Worm (Caenorhabditis elegans): ENCODE results near the gene Y72A10A.1.

Gene Y72A10A.1

ce11 chrX:6138243-6138642 lies at the start of gene Y72A10A.1:
TSS of gene Y72A10A.1 (minus strand) at chrX:6138343.
- no peak for TF ChIP-seq unc-62 (GFP tag; optimal IDR thresholded peaks at IDR 0.05)

ce11 chrX:6187848-6188247 lies 49.7 kb upstream of the Y72A10A.1 start, which contains the start of gene T13C5.10:
TSS of gene T13C5.10 (plus strand) at chrX:6188148.
- no peak for TF ChIP-seq unc-62 (GFP tag; optimal IDR thresholded peaks at IDR 0.05)

DNA sequence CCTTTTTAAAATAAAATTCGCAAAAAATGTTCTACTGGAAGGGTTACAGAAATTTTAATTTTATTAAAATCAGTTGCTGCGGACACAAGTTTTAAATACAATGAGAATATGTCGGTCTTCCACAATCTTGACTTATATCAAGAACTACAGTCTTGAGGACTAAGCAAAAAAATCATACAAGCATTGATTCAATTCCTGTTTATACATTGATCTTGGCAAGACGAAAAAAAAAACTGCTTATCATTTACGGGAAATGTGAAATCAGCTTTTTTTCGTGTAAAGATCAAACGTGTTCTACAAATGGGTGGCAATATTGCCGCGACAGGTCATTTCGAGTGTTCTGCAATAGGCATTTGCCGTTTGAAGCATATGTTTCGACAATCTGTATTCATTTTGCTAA lies 46.6 kb upstream of the Y72A10A.1 start, which contains the start of gene T13C5.2:
Gene T13C5.2 (plus strand): TSS at position 301 of the 400 bp plus-strand sequence.
- TF ChIP-seq unc-62 (GFP tag; optimal IDR thresholded peaks at IDR 0.05) = no peak

ce11 chrX:6180293-6180692 lies 42.1 kb upstream of the Y72A10A.1 start, which contains the start of gene T13C5.7:
TSS of gene T13C5.7 (plus strand) at chrX:6180593.
- TF ChIP-seq unc-62 (GFP tag; optimal IDR thresholded peaks at IDR 0.05) = no peak

DNA sequence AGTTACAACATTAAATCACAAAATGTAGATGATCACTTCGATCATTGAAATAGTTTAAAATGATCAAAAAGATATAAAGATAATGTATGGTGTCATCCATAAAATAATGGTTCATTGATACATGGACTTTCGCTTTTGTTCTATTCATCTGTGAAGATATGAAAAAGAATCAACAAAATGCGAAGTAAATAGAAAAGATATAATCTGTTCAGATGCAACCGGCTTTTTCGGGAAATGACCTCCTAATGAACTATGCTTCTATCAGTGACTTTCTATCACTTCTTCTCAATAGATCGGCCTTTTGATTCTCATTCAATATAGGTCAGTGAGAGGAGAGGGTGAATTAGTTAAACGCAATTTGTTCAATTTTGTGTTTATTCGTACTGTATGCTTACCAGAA lies 40.8 kb upstream of the Y72A10A.1 start:
- no peak for TF ChIP-seq unc-62 (GFP tag; optimal IDR thresholded peaks at IDR 0.05)

DNA sequence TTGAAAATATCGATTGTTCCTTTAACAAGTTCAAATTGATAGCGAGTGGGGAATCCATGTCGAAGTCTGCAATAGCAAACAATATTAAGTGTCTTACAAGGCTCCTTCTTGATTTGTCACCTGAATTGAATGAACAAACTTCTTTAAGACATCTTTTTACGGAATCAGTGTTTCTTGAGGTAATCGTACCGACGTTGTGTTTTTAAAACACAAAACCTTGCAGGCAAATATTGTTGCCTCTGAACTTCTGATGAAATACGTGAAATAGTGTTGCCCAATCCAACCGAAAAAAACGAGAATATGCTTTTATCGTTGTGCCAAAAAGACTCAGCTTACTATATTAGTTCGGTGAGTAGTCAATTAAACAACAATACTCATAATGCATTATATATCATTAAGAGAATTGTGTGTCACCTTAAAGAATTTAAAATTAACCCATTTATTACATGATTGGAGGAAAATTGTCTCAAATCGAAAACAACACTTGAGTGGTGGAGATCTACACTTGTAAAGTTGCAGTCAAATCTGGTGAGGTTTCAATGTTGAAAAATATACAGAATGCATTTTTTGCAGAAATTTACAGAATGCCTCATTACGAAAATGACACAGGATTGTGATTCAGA lies 39.9 kb upstream of the Y72A10A.1 start, which contains the start of the genes T25B2.4 and T13C5.3:
Gene T25B2.4 (plus strand): TSS at position 301 of the 623 bp plus-strand sequence.
Gene T13C5.3 (plus strand): TSS at position 573 of the 623 bp plus-strand sequence.
- no peak for TF ChIP-seq unc-62 (GFP tag; optimal IDR thresholded peaks at IDR 0.05)

DNA sequence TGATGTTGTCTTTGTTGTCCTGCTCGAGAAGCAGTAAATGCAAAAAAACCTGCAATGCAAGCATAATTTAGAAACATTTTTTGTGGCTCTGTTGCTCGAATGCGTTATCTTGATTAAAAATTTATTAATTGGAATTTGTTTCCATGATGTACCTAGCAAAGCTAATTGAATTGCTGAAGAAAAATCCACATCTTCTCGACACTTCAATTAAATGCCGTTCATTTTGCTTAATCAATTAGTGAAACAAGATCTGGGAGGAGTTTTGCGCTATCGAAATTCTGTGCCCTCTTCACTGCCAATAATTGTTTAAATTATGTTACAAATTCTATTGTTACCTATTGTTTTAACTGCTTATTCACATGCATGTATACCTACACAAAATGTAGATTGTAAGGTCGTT lies 37.7 kb upstream of the Y72A10A.1 start, which contains the start of gene T25B2.3:
Gene T25B2.3 (plus strand): TSS at position 301 of the 400 bp plus-strand sequence.
- no peak for TF ChIP-seq unc-62 (GFP tag; optimal IDR thresholded peaks at IDR 0.05)

- TF ChIP-seq unc-62 (GFP tag; optimal IDR thresholded peaks at IDR 0.05) = no peak
Measured at ce11 chrX:6173656-6174055, 35.5 kb upstream of the Y72A10A.1 start, which contains the start of gene T25B2.1. TSS of gene T25B2.1 (plus strand) at chrX:6173956.

ce11 chrX:6169252-6169651 lies 31.1 kb upstream of the Y72A10A.1 start, which contains the start of gene T25B2.2:
TSS of gene T25B2.2 (plus strand) at chrX:6169643.
- no peak for TF ChIP-seq unc-62 (GFP tag; optimal IDR thresholded peaks at IDR 0.05)

DNA sequence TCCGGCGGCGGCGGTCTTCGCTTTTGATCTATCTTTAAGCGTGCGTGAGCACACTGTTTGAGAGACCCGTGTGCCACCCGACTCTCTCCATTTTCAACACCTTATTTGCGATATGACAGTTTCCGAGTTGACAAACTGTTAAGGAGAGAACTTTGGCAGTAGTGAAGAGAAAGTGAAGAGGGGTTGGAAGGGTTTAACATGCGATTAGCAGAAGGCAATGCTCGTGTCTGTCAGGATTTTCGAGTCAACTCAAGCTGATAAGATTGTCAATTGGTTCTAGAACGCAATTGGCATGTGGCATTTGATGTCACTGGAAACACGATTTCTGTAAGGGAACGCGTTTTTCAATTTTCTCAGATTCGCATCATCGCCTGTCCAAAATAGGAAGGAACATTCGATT lies 29.2 kb upstream of the Y72A10A.1 start:
- TF ChIP-seq unc-62 (GFP tag; optimal IDR thresholded peaks at IDR 0.05) = no peak

DNA sequence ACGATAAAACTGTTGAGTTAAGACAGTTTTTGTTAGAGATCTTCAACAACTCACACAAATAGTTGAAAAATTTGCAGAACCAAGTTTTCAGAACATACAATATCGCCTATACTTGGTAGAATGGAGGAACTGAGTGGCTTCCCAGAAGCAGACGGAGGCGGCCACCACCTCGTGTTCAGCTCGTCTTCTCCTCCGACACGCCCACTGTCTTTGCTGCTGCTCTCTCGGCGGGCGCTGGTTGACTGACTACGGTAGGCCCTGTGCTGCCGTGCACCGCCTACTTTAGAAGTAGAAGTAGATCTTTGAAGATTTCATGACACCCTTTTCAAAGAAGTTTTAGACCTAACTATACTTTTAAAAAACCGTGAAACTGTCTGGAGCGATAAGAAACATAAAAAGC lies 23.9 kb upstream of the Y72A10A.1 start:
- no peak for TF ChIP-seq unc-62 (GFP tag; optimal IDR thresholded peaks at IDR 0.05)

- no peak for TF ChIP-seq unc-62 (GFP tag; optimal IDR thresholded peaks at IDR 0.05)
Measured at ce11 chrX:6160427-6160826, 22.3 kb upstream of the Y72A10A.1 start, which contains the start of gene odd-2. TSS of gene odd-2 (minus strand) at chrX:6160527.

DNA sequence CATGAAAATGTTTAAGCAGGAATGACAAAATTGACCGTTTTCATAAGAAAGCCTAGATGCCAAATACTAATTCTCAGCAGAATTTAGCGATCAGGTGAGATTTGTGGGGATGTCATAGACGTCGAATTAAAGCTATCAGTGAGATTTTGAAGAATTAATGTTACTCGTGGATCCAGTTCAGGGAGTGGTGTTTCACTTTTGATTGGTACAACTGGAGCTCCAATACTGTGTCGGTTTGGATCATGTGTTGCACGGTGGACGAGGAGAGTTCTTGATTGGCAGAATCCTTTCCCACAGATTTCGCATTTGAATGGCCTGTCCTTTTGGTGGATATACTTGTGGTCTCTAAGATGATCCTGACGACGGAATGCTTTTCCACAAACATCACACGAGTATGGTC lies 21.4 kb upstream of the Y72A10A.1 start:
- no peak for TF ChIP-seq unc-62 (GFP tag; optimal IDR thresholded peaks at IDR 0.05)

- no peak for TF ChIP-seq unc-62 (GFP tag; optimal IDR thresholded peaks at IDR 0.05)
Measured at ce11 chrX:6157411-6157916, 19.3 kb upstream of the Y72A10A.1 start.

DNA sequence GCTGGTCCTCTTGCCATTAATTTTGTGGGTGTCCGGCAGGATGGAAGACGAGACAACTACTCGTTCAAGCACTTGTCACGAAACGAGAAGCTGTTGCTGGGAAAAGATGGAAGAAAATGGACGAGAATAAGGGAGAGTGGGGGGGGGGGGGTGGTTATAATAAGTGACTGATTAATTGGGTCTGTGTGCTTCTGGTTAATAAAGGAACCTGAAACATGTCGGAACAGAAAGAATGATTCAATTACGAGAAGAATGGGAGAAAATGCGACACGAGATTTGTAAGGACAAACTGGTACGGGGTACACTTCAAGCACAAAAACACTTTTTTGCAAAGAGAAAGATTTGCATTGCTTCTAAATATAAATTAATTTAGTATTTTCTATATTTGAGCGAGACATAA lies 17.3 kb upstream of the Y72A10A.1 start:
- no peak for TF ChIP-seq unc-62 (GFP tag; optimal IDR thresholded peaks at IDR 0.05)

- no peak for TF ChIP-seq unc-62 (GFP tag; optimal IDR thresholded peaks at IDR 0.05)
Measured at ce11 chrX:6150949-6151519, 12.9 kb upstream of the Y72A10A.1 start.

DNA sequence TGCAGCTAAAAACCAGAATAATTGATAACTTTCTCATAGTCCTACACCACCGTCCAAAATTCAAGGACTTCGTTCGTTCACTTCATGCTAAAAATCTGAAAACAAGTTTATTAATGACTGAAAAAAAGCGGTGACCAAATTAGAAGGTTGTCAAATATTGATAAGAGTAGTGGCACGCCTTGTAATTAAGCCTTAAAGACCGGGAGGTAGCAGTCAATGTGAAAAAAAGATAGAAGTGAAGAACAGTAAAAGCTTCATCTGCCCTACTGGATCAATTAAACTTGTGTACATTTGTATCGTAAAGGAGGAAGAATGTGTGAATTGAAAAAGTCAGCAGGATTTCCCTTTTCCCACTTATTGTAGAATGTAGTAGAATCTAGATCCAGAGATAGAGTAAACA lies 12.3 kb upstream of the Y72A10A.1 start, which contains the start of gene tag-275:
Gene tag-275 (minus strand): TSS at position 101 of the 400 bp plus-strand sequence.
- no peak for TF ChIP-seq unc-62 (GFP tag; optimal IDR thresholded peaks at IDR 0.05)

All from whole organism, dauer.